Fruit fly (Drosophila melanogaster): ENCODE data around the gene CG2983.

CG2983 gene

DNA sequence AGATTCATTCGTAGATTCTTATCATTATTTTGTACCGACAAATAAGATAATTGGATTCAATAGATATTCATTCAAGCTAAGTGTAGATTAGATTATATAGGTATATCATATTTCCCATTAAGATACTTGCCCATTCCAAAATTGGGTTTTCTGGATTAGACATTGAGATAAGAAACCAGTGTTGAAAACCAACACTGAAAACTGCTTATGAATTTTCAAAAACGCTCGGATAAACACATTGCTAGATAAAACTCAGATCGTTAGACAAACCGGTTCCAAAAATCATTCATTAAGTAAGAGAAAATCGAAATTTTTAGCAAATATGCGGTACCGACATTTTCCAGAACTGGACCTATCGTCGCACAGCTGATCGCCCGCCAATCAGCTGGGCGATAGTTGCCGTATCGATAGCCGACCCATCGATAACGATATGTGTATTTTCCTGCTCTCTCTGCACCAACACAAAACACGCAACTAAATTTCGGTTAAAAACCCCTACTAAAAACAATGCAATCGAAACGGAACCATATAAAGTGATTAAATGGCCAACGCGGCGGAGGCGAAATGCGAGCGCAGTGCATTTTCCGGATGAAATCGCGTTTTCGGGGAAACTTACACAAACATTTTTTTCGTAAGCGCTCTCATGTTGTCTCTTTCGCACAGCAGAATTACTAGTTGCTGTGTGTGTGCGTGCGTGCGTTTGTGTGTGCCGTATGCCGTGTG, 38.2 kb downstream of the CG2983 start, which contains the start of the genes NTPase and lilli (continued):
- peak; percentile 94 for TF ChIP-seq amos (GFP tag; IDR thresholded peaks at IDR 0.05; ENCODE audit: partially characterized antibody)
- TF ChIP-seq CG15514 (GFP tag; optimal IDR thresholded peaks at IDR 0.05): no peak
- peak; percentile 52 for TF ChIP-seq CG18599 (GFP tag; optimal IDR thresholded peaks at IDR 0.05)
- no peak for TF ChIP-seq hth (optimal IDR thresholded peaks at IDR 0.05)
- peak; percentile 21; the same call in 1 of the 2 replicates for TF ChIP-seq CG31441 (GFP tag; IDR thresholded peaks at IDR 0.05)
- no peak for TF ChIP-seq CG11093 (GFP tag; IDR thresholded peaks at IDR 0.05)
- peak; percentile 86 for TF ChIP-seq D (optimal IDR thresholded peaks at IDR 0.05)
- no peak for TF ChIP-seq D (GFP tag; optimal IDR thresholded peaks at IDR 0.05)
- no peak for TF ChIP-seq CG31365 (tag; optimal IDR thresholded peaks at IDR 0.05)
- TF ChIP-seq CG9797 (GFP tag; optimal IDR thresholded peaks at IDR 0.05): no peak
- TF ChIP-seq Ssrp (tag; optimal IDR thresholded peaks at IDR 0.05): peak; percentile 26
- no peak for TF ChIP-seq CG3281 (GFP tag; optimal IDR thresholded peaks at IDR 0.05)
- peak; percentile 95 for TF ChIP-seq lilli (GFP tag; optimal IDR thresholded peaks at IDR 0.05)
- TF ChIP-seq H15 (GFP tag; IDR thresholded peaks at IDR 0.05): no peak
- peak; percentile 59 for TF ChIP-seq CG16863 (GFP tag; optimal IDR thresholded peaks at IDR 0.05)
- no peak for TF ChIP-seq CG2678 (tag; optimal IDR thresholded peaks at IDR 0.05)
- TF ChIP-seq CG4360 (GFP tag; IDR thresholded peaks at IDR 0.05): no peak
- TF ChIP-seq CG6175 (GFP tag; IDR thresholded peaks at IDR 0.05): 0 out of 3 replicates have a peak, but pooled peaks have one; percentile 19
- TF ChIP-seq toy (GFP tag; IDR thresholded peaks at IDR 0.05): no peak
- peak; percentile 57 for TF ChIP-seq Bteb2 (GFP tag; optimal IDR thresholded peaks at IDR 0.05)
- TF ChIP-seq ci (GFP tag; IDR thresholded peaks at IDR 0.05): peak; percentile 79
- no peak for TF ChIP-seq Neu2 (GFP tag; optimal IDR thresholded peaks at IDR 0.05; ENCODE audit: borderline replicate concordance)
- TF ChIP-seq CG10462 (GFP tag; optimal IDR thresholded peaks at IDR 0.05): peak; percentile 22
- peak; percentile 33 for TF ChIP-seq nmo (GFP tag; optimal IDR thresholded peaks at IDR 0.05)
- peak; percentile 51 for TF ChIP-seq Atf3 (GFP tag; optimal IDR thresholded peaks at IDR 0.05)
- TF ChIP-seq Lpt (GFP tag; optimal IDR thresholded peaks at IDR 0.05): no peak
- peak; percentile 73 for TF ChIP-seq corto (GFP tag; optimal IDR thresholded peaks at IDR 0.05)
- TF ChIP-seq nau (GFP tag; optimal IDR thresholded peaks at IDR 0.05): no peak
- TF ChIP-seq B-H2 (GFP tag; optimal IDR thresholded peaks at IDR 0.05): no peak
- TF ChIP-seq CG10267 (tag; optimal IDR thresholded peaks at IDR 0.05): peak; percentile 95
- no peak for TF ChIP-seq Sry-β (GFP tag; optimal IDR thresholded peaks at IDR 0.05)
- peak; percentile 55 for TF ChIP-seq maf-S (GFP tag; optimal IDR thresholded peaks at IDR 0.05)
- TF ChIP-seq yki (optimal IDR thresholded peaks at IDR 0.05): no peak
- TF ChIP-seq stc (GFP tag; IDR thresholded peaks at IDR 0.05): 0 out of 2 replicates have a peak, but pooled peaks have one; percentile 16
- TF ChIP-seq CG11696 (GFP tag; IDR thresholded peaks at IDR 0.05): peak; percentile 51; the same call in 1 of the 2 replicates
- TF ChIP-seq twi (tag; optimal IDR thresholded peaks at IDR 0.05): no peak
- no peak for TF ChIP-seq aop (GFP tag; IDR thresholded peaks at IDR 0.05)
- peak; percentile 68; the same call in 1 of the 2 replicates for TF ChIP-seq Xrp1 (GFP tag; IDR thresholded peaks at IDR 0.05)
- peak; percentile 48 for TF ChIP-seq Atf-2 (GFP tag; optimal IDR thresholded peaks at IDR 0.05)
- TF ChIP-seq Six4 (GFP tag; optimal IDR thresholded peaks at IDR 0.05): peak; percentile 53
- TF ChIP-seq nerfin-2 (GFP tag; IDR thresholded peaks at IDR 0.05; ENCODE audit: partially characterized antibody): peak; percentile 87
- TF ChIP-seq H2.0 (GFP tag; IDR thresholded peaks at IDR 0.05): peak; percentile 30
- TF ChIP-seq ftz-f1 (GFP tag; optimal IDR thresholded peaks at IDR 0.05): no peak
- no peak for TF ChIP-seq CG3726 (GFP tag; IDR thresholded peaks at IDR 0.05)
- peak; percentile 85 for TF ChIP-seq CG2129 (GFP tag; IDR thresholded peaks at IDR 0.05; ENCODE audit: partially characterized antibody)
- TF ChIP-seq cg (GFP tag; optimal IDR thresholded peaks at IDR 0.05): peak; percentile 100
- peak; percentile 80 for TF ChIP-seq Hsf (GFP tag; optimal IDR thresholded peaks at IDR 0.05)
- peak; percentile 55 for TF ChIP-seq gem (tag; optimal IDR thresholded peaks at IDR 0.05)
- TF ChIP-seq eve (GFP tag; optimal IDR thresholded peaks at IDR 0.05): peak in 1 of 2 experiments; percentile 29
- no peak for TF ChIP-seq CG2202 (tag; optimal IDR thresholded peaks at IDR 0.05)

Measured in whole organism, embryonic.